Worm (Caenorhabditis elegans) whole organism, L2 larva: ENCODE measurements around the gene alg-3.

ENCODE experiments used
- ceh-82 ChIP-seq: fragments of 150-350 bp; optimal IDR thresholded peaks from 2 replicates; lab custom pipeline; 2014; ENCODE audit warnings: missing biosample characterization, missing genetic modification characterization
- nhr-12 ChIP-seq: fragments of 150-350 bp; optimal IDR thresholded peaks from 2 replicates; lab custom pipeline; 2014; ENCODE audit warnings: missing biosample characterization, missing genetic modification characterization

DNA sequence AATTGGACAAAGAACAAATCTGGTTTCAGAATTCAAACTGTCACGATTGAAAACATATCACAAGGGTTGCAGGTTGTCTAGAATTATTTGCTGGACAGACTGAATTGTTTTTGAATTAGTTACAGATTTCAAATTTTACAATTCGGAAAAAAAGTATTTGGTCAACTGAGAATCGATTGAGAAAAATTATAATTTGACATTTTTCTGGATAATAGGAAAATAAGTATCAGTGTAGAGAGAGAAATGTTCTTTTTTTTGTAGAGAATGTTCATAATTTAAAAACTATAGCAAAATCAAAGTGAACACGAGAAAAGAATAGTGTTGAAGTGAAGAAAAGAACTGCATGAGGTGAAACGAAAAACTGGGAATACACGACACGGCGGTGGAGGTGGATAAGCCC lies 3.3 kb upstream of the alg-3 start, which contains the start of gene dpy-20:
- TF ChIP-seq nhr-12 (tag; lab: Kevin White, UChicago) (no peak), ceh-82 (tag; lab: Kevin White, UChicago) (no peak)
